Worm (Caenorhabditis elegans) whole organism, L3 larva: ENCODE measurements around the gene str-176.
A peak's percentile ranks its signal among the peaks of the same experiment; 100 is the strongest.

Source experiments
- R02D3.7 ChIP-seq: fragments of 150-350 bp; optimal IDR thresholded peaks from 2 replicates; lab custom pipeline; 2014; ENCODE audit warnings: missing biosample characterization, missing genetic modification characterization
- ZK546.5 ChIP-seq: sonication (generic microtip); optimal IDR thresholded peaks from 2 replicates; lab custom pipeline; 2017; ENCODE audit warnings: missing biosample characterization, missing genetic modification characterization
- aly-2 ChIP-seq: fragments of 150-350 bp; optimal IDR thresholded peaks from 2 replicates; lab custom pipeline; 2014; ENCODE audit warnings: missing biosample characterization, missing genetic modification characterization
- ama-1 ChIP-seq: fragments of 150-350 bp; optimal IDR thresholded peaks from 2 replicates; lab custom pipeline; 2018
- ceh-16 ChIP-seq: sonication (generic microtip); optimal IDR thresholded peaks from 2 replicates; lab custom pipeline; 2017; ENCODE audit warnings: missing biosample characterization, missing genetic modification characterization
- ceh-28 ChIP-seq: fragments of 150-350 bp; optimal IDR thresholded peaks from 2 replicates; lab custom pipeline; 2014; ENCODE audit warnings: missing biosample characterization, missing genetic modification reagents, missing genetic modification characterization
- ceh-82 ChIP-seq: fragments of 150-350 bp; optimal IDR thresholded peaks from 2 replicates; lab custom pipeline; 2014; ENCODE audit warnings: missing biosample characterization, missing genetic modification characterization
- ceh-9 ChIP-seq: sonication (generic microtip); optimal IDR thresholded peaks from 2 replicates; lab custom pipeline; 2018; ENCODE audit warnings: missing biosample characterization, missing genetic modification characterization
- daf-12 ChIP-seq: fragments of 150-350 bp; optimal IDR thresholded peaks from 2 replicates; lab custom pipeline; 2014; ENCODE audit warnings: missing biosample characterization, missing genetic modification reagents, missing genetic modification characterization
- egl-27 ChIP-seq: sonication (generic microtip); optimal IDR thresholded peaks from 4 replicates; lab custom pipeline; 2017; ENCODE audit warnings: missing biosample characterization, missing genetic modification reagents, missing genetic modification characterization
- egl-5 ChIP-seq: fragments of 150-350 bp; optimal IDR thresholded peaks from 2 replicates; lab custom pipeline; 2017; ENCODE audit warnings: missing biosample characterization, missing genetic modification reagents, missing genetic modification characterization, inconsistent platforms
- elt-1 ChIP-seq: fragments of 150-350 bp; optimal IDR thresholded peaks from 2 replicates; lab custom pipeline; 2014; ENCODE audit warnings: missing biosample characterization, missing genetic modification characterization
- elt-2 ChIP-seq: sonication (generic microtip); optimal IDR thresholded peaks from 2 replicates; lab custom pipeline; 2016; ENCODE audit warnings: missing genetic modification reagents, mild to moderate bottlenecking, missing genetic modification characterization, missing compliant biosample characterization
- elt-3 ChIP-seq, 3 experiments: fragments of 150-350 bp in 1 of 3; sonication (generic microtip) in 2 of 3; optimal IDR thresholded peaks; 2 replicates in 2 of 3; 4 replicates in 1 of 3; lab custom pipeline; 2014 to 2017; ENCODE audit warnings: missing biosample characterization in 3 of 3, missing genetic modification characterization in 3 of 3
- fkh-10 ChIP-seq: sonication (generic microtip); optimal IDR thresholded peaks from 2 replicates; lab custom pipeline; 2017; ENCODE audit warnings: missing biosample characterization, missing genetic modification reagents, missing genetic modification characterization
- fkh-2 ChIP-seq: fragments of 150-350 bp; optimal IDR thresholded peaks from 2 replicates; lab custom pipeline; 2014; ENCODE audit warnings: missing biosample characterization, missing genetic modification reagents, missing genetic modification characterization
- fos-1 ChIP-seq: fragments of 150-350 bp; optimal IDR thresholded peaks from 2 replicates; lab custom pipeline; 2014; ENCODE audit warnings: missing biosample characterization, missing genetic modification characterization
- hmg-11 ChIP-seq: sonication (generic microtip); optimal IDR thresholded peaks from 2 replicates; lab custom pipeline; 2016; ENCODE audit warnings: missing genetic modification characterization, missing compliant biosample characterization
- jun-1 ChIP-seq: fragments of 150-350 bp; optimal IDR thresholded peaks from 2 replicates; lab custom pipeline; 2014; ENCODE audit warnings: missing biosample characterization, missing genetic modification reagents, missing genetic modification characterization
- lin-15B ChIP-seq: fragments of 150-350 bp; optimal IDR thresholded peaks from 2 replicates; lab custom pipeline; 2014; ENCODE audit warnings: missing biosample characterization, missing genetic modification characterization
- lin-39 ChIP-seq: fragments of 150-350 bp; optimal IDR thresholded peaks from 2 replicates; lab custom pipeline; 2018; ENCODE audit warnings: missing biosample characterization, missing genetic modification reagents, missing genetic modification characterization
- lsy-12 ChIP-seq: sonication (generic microtip); optimal IDR thresholded peaks from 2 replicates; lab custom pipeline; 2016; ENCODE audit warnings: mild to moderate bottlenecking, missing genetic modification characterization, missing compliant biosample characterization
- mdl-1 ChIP-seq: fragments of 150-350 bp; optimal IDR thresholded peaks from 2 replicates; lab custom pipeline; 2014; ENCODE audit warnings: missing biosample characterization, missing genetic modification characterization
- mml-1 ChIP-seq: fragments of 150-350 bp; sonication (generic microtip); optimal IDR thresholded peaks from 3 replicates; lab custom pipeline; 2014; ENCODE audit warnings: missing biosample characterization, missing genetic modification characterization
- nfya-1 ChIP-seq: sonication (generic microtip); optimal IDR thresholded peaks from 2 replicates; lab custom pipeline; 2017; ENCODE audit warnings: missing genetic modification characterization, mild to moderate bottlenecking, missing compliant biosample characterization, antibody characterized with exemption, moderate library complexity; ENCODE audit not compliant: insufficient read depth
- nhr-12 ChIP-seq: fragments of 150-350 bp; optimal IDR thresholded peaks from 2 replicates; lab custom pipeline; 2014; ENCODE audit warnings: missing biosample characterization, missing genetic modification characterization
- nhr-23 ChIP-seq: fragments of 150-350 bp; optimal IDR thresholded peaks from 2 replicates; lab custom pipeline; 2014; ENCODE audit warnings: missing biosample characterization, missing genetic modification reagents, missing genetic modification characterization
- nhr-237 ChIP-seq: fragments of 150-350 bp; optimal IDR thresholded peaks from 2 replicates; lab custom pipeline; 2014; ENCODE audit warnings: missing biosample characterization, missing genetic modification characterization
- nhr-25 ChIP-seq: sonication (generic microtip); optimal IDR thresholded peaks from 2 replicates; lab custom pipeline; 2017; ENCODE audit warnings: missing biosample characterization, missing genetic modification characterization
- nhr-28 ChIP-seq: fragments of 150-350 bp; optimal IDR thresholded peaks from 2 replicates; lab custom pipeline; 2014; ENCODE audit warnings: missing biosample characterization, missing genetic modification characterization
- nhr-43 ChIP-seq: sonication (generic microtip); optimal IDR thresholded peaks from 2 replicates; lab custom pipeline; 2016; ENCODE audit warnings: mild to moderate bottlenecking, missing genetic modification characterization, missing compliant biosample characterization; ENCODE audit not compliant: poor library complexity, severe bottlenecking
- nhr-67 ChIP-seq: fragments of 150-350 bp; optimal IDR thresholded peaks from 2 replicates; lab custom pipeline; 2014; ENCODE audit warnings: missing biosample characterization, missing genetic modification characterization
- nhr-76 ChIP-seq: fragments of 150-350 bp; sonication (generic microtip); optimal IDR thresholded peaks from 5 replicates; lab custom pipeline; 2014; ENCODE audit warnings: missing biosample characterization, missing genetic modification characterization
- nhr-77 ChIP-seq: fragments of 150-350 bp; optimal IDR thresholded peaks from 2 replicates; lab custom pipeline; 2014; ENCODE audit warnings: missing biosample characterization, missing genetic modification characterization
- pha-4 ChIP-seq: fragments of 150-350 bp; optimal IDR thresholded peaks from 2 replicates; lab custom pipeline; 2014; ENCODE audit warnings: missing biosample characterization, missing genetic modification reagents, missing genetic modification characterization
- pqm-1 ChIP-seq: fragments of 150-350 bp; optimal IDR thresholded peaks from 2 replicates; lab custom pipeline; 2017; ENCODE audit warnings: missing biosample characterization, missing genetic modification characterization, inconsistent platforms
- sea-2 ChIP-seq: fragments of 150-350 bp; sonication (generic microtip); optimal IDR thresholded peaks from 4 replicates; lab custom pipeline; 2014; ENCODE audit warnings: missing biosample characterization, missing genetic modification reagents, missing genetic modification characterization
- skn-1 ChIP-seq: fragments of 150-350 bp; optimal IDR thresholded peaks from 2 replicates; lab custom pipeline; 2014; ENCODE audit warnings: missing biosample characterization, missing genetic modification characterization
- snpc-4 ChIP-seq: fragments of 150-350 bp; optimal IDR thresholded peaks from 2 replicates; lab custom pipeline; 2014; ENCODE audit warnings: missing biosample characterization, missing genetic modification characterization
- tbx-2 ChIP-seq: sonication (generic microtip); optimal IDR thresholded peaks from 2 replicates; lab custom pipeline; 2016; ENCODE audit warnings: mild to moderate bottlenecking, missing genetic modification characterization, missing compliant biosample characterization
- unc-39 ChIP-seq: sonication (generic microtip); optimal IDR thresholded peaks from 4 replicates; lab custom pipeline; 2017; ENCODE audit warnings: missing biosample characterization, missing genetic modification characterization
- unc-62 ChIP-seq: fragments of 150-350 bp; sonication (generic microtip); optimal IDR thresholded peaks from 4 replicates; lab custom pipeline; 2014; ENCODE audit warnings: missing biosample characterization, missing genetic modification reagents, missing genetic modification characterization
- zag-1 ChIP-seq: fragments of 150-350 bp; optimal IDR thresholded peaks from 2 replicates; lab custom pipeline; 2014; ENCODE audit warnings: missing biosample characterization, missing genetic modification characterization
- ztf-11 ChIP-seq: fragments of 150-350 bp; optimal IDR thresholded peaks from 2 replicates; lab custom pipeline; 2014; ENCODE audit warnings: missing biosample characterization, missing genetic modification characterization
- ztf-4 ChIP-seq: fragments of 150-350 bp; optimal IDR thresholded peaks from 2 replicates; lab custom pipeline; 2014; ENCODE audit warnings: missing biosample characterization, missing genetic modification characterization

str-176 gene

DNA sequence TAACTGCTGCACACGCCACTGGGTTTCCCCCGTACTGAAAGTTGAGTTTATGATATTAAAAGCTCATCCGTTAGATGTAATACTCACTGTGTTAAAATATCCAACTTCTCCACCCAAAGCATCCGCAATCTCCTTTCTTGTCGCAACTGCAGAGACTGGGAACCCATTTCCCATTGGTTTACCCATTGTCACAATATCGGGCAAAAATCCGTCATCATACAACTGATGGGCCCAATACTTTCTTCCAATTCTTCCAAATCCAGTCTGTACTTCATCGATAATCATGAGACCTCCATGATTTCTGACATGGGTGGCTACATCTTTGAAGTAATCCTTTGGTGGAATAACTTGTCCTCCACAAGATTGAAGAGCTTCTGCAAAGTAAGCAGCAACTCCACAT is 13.7 kb downstream of the str-176 start:
- TF ChIP-seq ceh-82 (tag; lab: Kevin White, UChicago): no peak
- TF ChIP-seq nhr-43 (tag; lab: Kevin White, UChicago): no peak
- TF ChIP-seq egl-27: no peak
- no peak for TF ChIP-seq nfya-1 (tag; lab: Kevin White, UChicago)
- TF ChIP-seq nhr-25 (tag; lab: Kevin White, UChicago): no peak
- no peak for TF ChIP-seq ama-1
- TF ChIP-seq fkh-2 (tag; lab: Kevin White, UChicago): no peak
- TF ChIP-seq pqm-1 (tag; lab: Kevin White, UChicago): no peak
- no peak for TF ChIP-seq zag-1 (tag; lab: Kevin White, UChicago)
- TF ChIP-seq mdl-1 (tag; lab: Kevin White, UChicago): no peak
- no peak for TF ChIP-seq nhr-76
- no peak for TF ChIP-seq ztf-4 (tag; lab: Kevin White, UChicago)
- TF ChIP-seq nhr-28 (tag; lab: Kevin White, UChicago): no peak
- TF ChIP-seq hmg-11 (tag; lab: Kevin White, UChicago): no peak
- no peak for TF ChIP-seq jun-1

ce11 chrIV:8446904-8447303 is 16.7 kb downstream of the str-176 start, which contains the start of gene T01B11.1:
Gene T01B11.1, plus strand, starts transcription at chrIV:8447204.
- TF ChIP-seq egl-27 (no peak), lsy-12 (tag; lab: Kevin White, UChicago) (no peak), unc-62 (GFP tag; lab: Kevin White, UChicago) (no peak), skn-1 (tag; lab: Kevin White, UChicago) (no peak), fos-1 (no peak), nhr-23 (no peak), nhr-77 (tag; lab: Kevin White, UChicago) (no peak), elt-3 (tag; optimal IDR thresholded peaks at IDR 0.05; lab: Kevin White, UChicago) (no peak), ama-1 (no peak), lin-39 (tag; lab: Kevin White, UChicago) (no peak), nhr-12 (tag; lab: Kevin White, UChicago) (no peak), ceh-28 (tag; lab: Kevin White, UChicago) (no peak), ztf-4 (tag; lab: Kevin White, UChicago) (no peak), aly-2 (tag; lab: Kevin White, UChicago) (no peak), ZK546.5 (tag; lab: Kevin White, UChicago) (no peak)

DNA sequence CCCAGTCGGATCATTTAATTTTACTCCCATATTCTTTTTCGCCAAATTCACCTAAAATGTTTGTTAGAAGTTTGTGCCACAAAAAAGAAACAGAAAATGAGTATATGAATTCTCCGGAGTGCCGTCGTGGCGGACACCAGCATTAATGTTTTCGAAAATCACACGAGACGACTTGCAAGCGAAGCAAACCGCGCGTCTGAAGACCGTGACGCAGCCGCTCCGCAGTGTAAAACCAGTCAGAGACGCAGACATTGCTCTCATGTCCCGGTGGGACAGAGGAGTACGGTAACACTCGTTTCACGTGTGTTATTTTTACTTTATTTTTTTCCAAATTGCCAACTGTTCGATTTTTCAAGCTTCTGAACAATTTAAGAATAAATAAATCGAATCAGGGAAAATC is 30.9 kb downstream of the str-176 start, which contains the start of the genes T26A8.4 and pdtf-1:
Gene T26A8.4, minus strand, starts transcription at position 185 of the 400 bp plus-strand sequence.
Gene pdtf-1, plus strand, starts transcription at position 330 of the 400 bp plus-strand sequence.
- TF ChIP-seq nhr-23: peak; percentile 99
- peak; percentile 94 for TF ChIP-seq ama-1
- TF ChIP-seq fkh-2 (tag; lab: Kevin White, UChicago): no peak
- peak; percentile 85 for TF ChIP-seq mdl-1 (tag; lab: Kevin White, UChicago)
- no peak for TF ChIP-seq unc-39 (tag; lab: Kevin White, UChicago)
- peak; percentile 94 for TF ChIP-seq egl-5 (tag; lab: Kevin White, UChicago)
- TF ChIP-seq elt-3 (tag; optimal IDR thresholded peaks at IDR 0.05; lab: Kevin White, UChicago): peak; percentile 1 to 86 (median 40)
- TF ChIP-seq elt-1 (tag; lab: Kevin White, UChicago): peak; percentile 39
- TF ChIP-seq snpc-4 (tag; lab: Kevin White, UChicago): peak; percentile 94
- TF ChIP-seq fkh-10: peak; percentile 57
- TF ChIP-seq elt-2 (tag; lab: Kevin White, UChicago): peak; percentile 77
- TF ChIP-seq sea-2: peak; percentile 2
- peak; percentile 82 for TF ChIP-seq ceh-82 (tag; lab: Kevin White, UChicago)
- TF ChIP-seq hmg-11 (tag; lab: Kevin White, UChicago): peak; percentile 75
- TF ChIP-seq ztf-11 (tag; lab: Kevin White, UChicago): no peak
- TF ChIP-seq ceh-16 (tag; lab: Kevin White, UChicago): no peak
- TF ChIP-seq nhr-77 (tag; lab: Kevin White, UChicago): peak; percentile 60
- TF ChIP-seq nhr-12 (tag; lab: Kevin White, UChicago): no peak
- no peak for TF ChIP-seq nhr-67 (tag; lab: Kevin White, UChicago)
- no peak for TF ChIP-seq aly-2 (tag; lab: Kevin White, UChicago)
- TF ChIP-seq jun-1: peak; percentile 93
- peak; percentile 100 for TF ChIP-seq nfya-1 (tag; lab: Kevin White, UChicago)
- TF ChIP-seq ztf-4 (tag; lab: Kevin White, UChicago): peak; percentile 77
- TF ChIP-seq R02D3.7 (tag; lab: Kevin White, UChicago): peak; percentile 89
- TF ChIP-seq ZK546.5 (tag; lab: Kevin White, UChicago): no peak
- TF ChIP-seq ceh-9 (tag; lab: Kevin White, UChicago): no peak
- TF ChIP-seq nhr-237: no peak
- TF ChIP-seq mml-1: no peak
- TF ChIP-seq nhr-25 (tag; lab: Kevin White, UChicago): peak; percentile 99
- peak; percentile 79 for TF ChIP-seq egl-27
- TF ChIP-seq zag-1 (tag; lab: Kevin White, UChicago): peak; percentile 68
- peak; percentile 93 for TF ChIP-seq nhr-43 (tag; lab: Kevin White, UChicago)
- peak; percentile 22 for TF ChIP-seq nhr-28 (tag; lab: Kevin White, UChicago)
- TF ChIP-seq tbx-2 (tag; lab: Kevin White, UChicago): peak; percentile 64
- peak; percentile 87 for TF ChIP-seq pqm-1 (tag; lab: Kevin White, UChicago)
- TF ChIP-seq lsy-12 (tag; lab: Kevin White, UChicago): peak; percentile 92
- TF ChIP-seq ceh-28 (tag; lab: Kevin White, UChicago): peak; percentile 86
- TF ChIP-seq lin-15B (tag; lab: Kevin White, UChicago): peak; percentile 94
- TF ChIP-seq pha-4 (tag; lab: Kevin White, UChicago): peak; percentile 99
- peak; percentile 94 for TF ChIP-seq skn-1 (tag; lab: Kevin White, UChicago)
- no peak for TF ChIP-seq daf-12 (tag; lab: Kevin White, UChicago)
- TF ChIP-seq unc-62 (GFP tag; lab: Kevin White, UChicago): peak; percentile 20
- TF ChIP-seq nhr-76: peak; percentile 68
- peak; percentile 98 for TF ChIP-seq lin-39 (tag; lab: Kevin White, UChicago)
